Worm (Caenorhabditis elegans): ENCODE results near the gene sqst-2.

The sqst-2 gene

DNA sequence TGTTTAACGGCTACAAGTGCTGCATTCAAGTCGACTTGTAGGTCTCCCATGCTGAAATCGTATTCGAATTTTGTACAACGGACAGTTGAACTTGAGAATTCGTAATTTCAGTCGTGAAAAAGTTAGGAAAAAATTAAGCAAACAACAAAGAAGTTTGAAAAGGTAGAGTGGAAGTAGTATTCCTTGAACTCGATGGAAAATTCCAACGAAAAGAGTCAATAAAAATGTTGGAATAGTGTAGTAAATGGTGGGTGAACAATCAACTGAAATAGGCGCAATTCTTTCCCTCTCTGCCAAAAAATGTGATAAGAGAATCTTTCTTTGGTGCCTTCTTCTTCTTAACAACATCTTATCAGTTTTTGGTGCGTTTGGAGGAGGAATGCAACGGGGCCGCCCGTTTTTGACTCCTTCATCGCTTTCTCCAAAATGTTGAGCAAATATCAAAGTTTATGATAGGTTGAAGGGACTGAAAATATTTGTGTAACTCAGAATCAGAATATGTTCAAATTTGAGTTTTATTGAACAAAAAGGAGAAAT lies 2.1 kb downstream of the sqst-2 start, which contains the start of gene ifo-1:
ifo-1 (minus strand) TSS at position 51 of the 537 bp plus-strand sequence.
- TF ChIP-seq lin-35 (GFP tag; optimal IDR thresholded peaks at IDR 0.05) (peak in 1 of 2 experiments; percentile 33), unc-30 (tag; optimal IDR thresholded peaks at IDR 0.05) (no peak), nhr-20 (tag; optimal IDR thresholded peaks at IDR 0.05) (peak; percentile 20), blmp-1 (tag; optimal IDR thresholded peaks at IDR 0.05) (no peak), ceh-90 (tag; optimal IDR thresholded peaks at IDR 0.05) (no peak), tlp-1 (tag; optimal IDR thresholded peaks at IDR 0.05) (no peak), nhr-28 (tag; optimal IDR thresholded peaks at IDR 0.05) (no peak), pag-3 (tag; optimal IDR thresholded peaks at IDR 0.05; ENCODE audit: borderline replicate concordance, insufficient read depth) (no peak), nhr-90 (tag; optimal IDR thresholded peaks at IDR 0.05; ENCODE audit: poor library complexity) (peak; percentile 10), pqm-1 (tag; optimal IDR thresholded peaks at IDR 0.05) (peak; percentile 70), elt-2 (tag; optimal IDR thresholded peaks at IDR 0.05) (peak; percentile 88), ceh-63 (GFP tag; optimal IDR thresholded peaks at IDR 0.05) (no peak), jun-1 (tag; optimal IDR thresholded peaks at IDR 0.05) (no peak), mdl-1 (tag; optimal IDR thresholded peaks at IDR 0.05) (no peak), irx-1 (tag; optimal IDR thresholded peaks at IDR 0.05) (no peak), fkh-10 (GFP tag; optimal IDR thresholded peaks at IDR 0.05) (no peak), mab-9 (GFP tag; IDR thresholded peaks at IDR 0.05) (no peak), efl-3 (GFP tag; optimal IDR thresholded peaks at IDR 0.05) (no peak), skn-1 (tag; optimal IDR thresholded peaks at IDR 0.05) (no peak), ceh-82 (tag; optimal IDR thresholded peaks at IDR 0.05) (no peak), fos-1 (tag; optimal IDR thresholded peaks at IDR 0.05) (no peak), xbp-1 (tag; optimal IDR thresholded peaks at IDR 0.05) (no peak), egl-13 (tag; optimal IDR thresholded peaks at IDR 0.05) (no peak), egl-27 (tag; optimal IDR thresholded peaks at IDR 0.05) (no peak), snu-23 (GFP tag; optimal IDR thresholded peaks at IDR 0.05) (no peak), unc-130 (tag; optimal IDR thresholded peaks at IDR 0.05) (no peak), unc-86 (tag; optimal IDR thresholded peaks at IDR 0.05) (no peak), tbx-2 (tag; optimal IDR thresholded peaks at IDR 0.05) (no peak), unc-98 (GFP tag; IDR thresholded peaks at IDR 0.05) (no peak), nhr-19 (GFP tag; conservative IDR thresholded peaks at IDR 0.05) (no peak), vab-15 (tag; optimal IDR thresholded peaks at IDR 0.05) (no peak), lin-15B (tag; optimal IDR thresholded peaks at IDR 0.05) (no peak), lir-3 (tag; optimal IDR thresholded peaks at IDR 0.05; ENCODE audit: poor library complexity) (no peak), swsn-7 (tag; optimal IDR thresholded peaks at IDR 0.05) (no peak), lin-13 (GFP tag; optimal IDR thresholded peaks at IDR 0.05) (no peak), C34B4.2 (tag; optimal IDR thresholded peaks at IDR 0.05) (no peak), rnt-1 (tag; optimal IDR thresholded peaks at IDR 0.05) (no peak), nhr-11 (tag; optimal IDR thresholded peaks at IDR 0.05) (no peak), aha-1 (tag; optimal IDR thresholded peaks at IDR 0.05) (no peak)

DNA sequence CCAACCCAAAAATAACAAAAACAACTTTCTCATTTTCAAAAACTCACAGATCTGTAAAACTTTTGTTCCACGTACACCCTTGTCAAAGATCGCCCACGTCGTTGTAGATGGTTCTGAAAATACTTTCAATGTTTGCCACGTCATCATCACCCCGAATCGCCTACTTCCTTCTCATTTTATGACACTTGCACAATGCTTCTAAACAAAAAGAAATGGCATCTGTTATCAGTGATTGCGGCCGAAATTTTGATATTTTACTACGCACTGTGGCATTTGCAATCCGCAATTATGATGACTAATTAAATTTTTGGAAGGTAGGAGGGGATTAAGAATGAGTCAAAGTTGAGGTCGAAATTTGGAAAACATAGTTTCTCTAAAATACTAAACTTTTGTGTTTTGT lies 3.1 kb downstream of the sqst-2 start:
- no peak for TF ChIP-seq skn-1 (tag; optimal IDR thresholded peaks at IDR 0.05)
- no peak for TF ChIP-seq hlh-17 (GFP tag; optimal IDR thresholded peaks at IDR 0.05; ENCODE audit: borderline replicate concordance)
- TF ChIP-seq mef-2 (tag; optimal IDR thresholded peaks at IDR 0.05) = no peak
- TF ChIP-seq efl-1 (optimal IDR thresholded peaks at IDR 0.05) = no peak
- TF ChIP-seq efl-1 (GFP tag; optimal IDR thresholded peaks at IDR 0.05 in 1 of 2) = peak in 1 of 2 experiments; percentile 28
- TF ChIP-seq tlp-1 (tag; optimal IDR thresholded peaks at IDR 0.05) = no peak
- peak; percentile 52 for TF ChIP-seq elt-2 (tag; optimal IDR thresholded peaks at IDR 0.05)
- no peak for TF ChIP-seq nhr-19 (GFP tag; conservative IDR thresholded peaks at IDR 0.05)
- no peak for TF ChIP-seq isw-1 (GFP tag; IDR thresholded peaks at IDR 0.05)

Measured in whole organism, L1 larva.